Fruit fly (Drosophila melanogaster): ENCODE measurements around the gene CG14210.
A peak's percentile ranks its signal among the peaks of the same experiment; 100 is the strongest.

Gene CG14210

DNA sequence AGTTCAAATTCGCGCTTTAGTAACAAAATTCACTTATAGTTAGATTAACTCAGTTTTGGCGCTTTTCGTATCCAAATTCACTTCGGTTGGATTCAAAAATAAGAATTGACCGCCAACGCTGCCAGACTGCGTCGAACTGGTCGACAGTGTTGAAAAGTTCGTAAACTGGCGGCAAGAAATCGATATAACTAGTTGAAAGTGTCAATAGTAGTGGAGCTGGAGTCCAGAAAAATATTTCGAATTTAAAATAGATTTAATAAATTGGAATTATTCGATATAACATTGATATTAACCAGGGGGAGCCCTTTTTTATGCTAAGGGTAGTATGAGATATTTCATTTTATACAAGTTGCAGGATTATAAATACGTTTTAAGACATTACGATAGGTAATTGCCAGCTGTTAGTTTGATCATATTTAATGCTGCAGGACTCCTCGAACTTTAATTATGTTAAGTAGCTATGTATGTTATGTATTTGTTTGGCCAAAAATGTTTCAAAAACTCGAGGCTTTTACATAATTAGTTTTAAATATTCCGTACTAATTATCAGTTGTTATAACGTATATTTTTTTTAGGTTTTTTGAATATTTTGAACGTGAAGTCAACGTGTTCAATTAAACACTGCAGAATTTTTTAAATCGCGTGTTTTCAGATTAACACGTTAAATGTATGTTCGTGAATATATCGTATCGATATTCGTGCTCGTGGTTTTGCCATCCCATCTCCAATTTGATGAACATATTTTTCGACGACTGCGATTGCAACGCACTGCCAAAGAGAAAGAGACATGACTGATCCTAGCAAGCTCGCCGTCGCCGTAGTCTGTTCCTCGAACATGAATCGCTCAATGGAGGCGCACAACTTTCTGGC lies 48.1 kb downstream of the CG14210 start, which contains the start of the genes CG14223 and Ssu72 (continued):
- TF ChIP-seq shn (GFP tag; optimal IDR thresholded peaks at IDR 0.05) (no peak), dmrt11E (tag; optimal IDR thresholded peaks at IDR 0.05) (no peak), CG10565 (GFP tag; optimal IDR thresholded peaks at IDR 0.05) (no peak), Stat92E (GFP tag; optimal IDR thresholded peaks at IDR 0.05) (no peak), CG31365 (tag; optimal IDR thresholded peaks at IDR 0.05) (no peak), Mes4 (GFP tag; optimal IDR thresholded peaks at IDR 0.05) (no peak), Adf1 (GFP tag; IDR thresholded peaks at IDR 0.05) (no peak), Awh (GFP tag; IDR thresholded peaks at IDR 0.05) (no peak), CG18262 (tag; optimal IDR thresholded peaks at IDR 0.05) (peak; percentile 8), CG14441 (GFP tag; IDR thresholded peaks at IDR 0.05) (no peak), Hey (tag; optimal IDR thresholded peaks at IDR 0.05) (no peak), H2.0 (GFP tag; IDR thresholded peaks at IDR 0.05) (no peak), CHES-1-like (GFP tag; optimal IDR thresholded peaks at IDR 0.05) (no peak), lab (GFP tag; optimal IDR thresholded peaks at IDR 0.05) (peak; percentile 25), ro (GFP tag; IDR thresholded peaks at IDR 0.05) (no peak), vnd (GFP tag; IDR thresholded peaks at IDR 0.05; ENCODE audit: partially characterized antibody) (peak; percentile 70), gem (tag; optimal IDR thresholded peaks at IDR 0.05) (peak; percentile 13), CG2712 (tag; optimal IDR thresholded peaks at IDR 0.05) (no peak), Ada2b (GFP tag; IDR thresholded peaks at IDR 0.05) (no peak), CG8944 (GFP tag; optimal IDR thresholded peaks at IDR 0.05) (no peak), CG9932 (GFP tag; IDR thresholded peaks at IDR 0.05) (peak; percentile 58), CG6854 (GFP tag; optimal IDR thresholded peaks at IDR 0.05) (no peak), CG3995 (GFP tag; optimal IDR thresholded peaks at IDR 0.05) (no peak), Scr (GFP tag; IDR thresholded peaks at IDR 0.05; ENCODE audit: partially characterized antibody) (peak; percentile 84), CG13775 (GFP tag; optimal IDR thresholded peaks at IDR 0.05) (no peak), aop (GFP tag; IDR thresholded peaks at IDR 0.05) (no peak), row (GFP tag; IDR thresholded peaks at IDR 0.05) (peak; percentile 34), Myb (GFP tag; optimal IDR thresholded peaks at IDR 0.05) (peak; percentile 71), CG9609 (GFP tag; optimal IDR thresholded peaks at IDR 0.05) (no peak), CG18476 (GFP tag; optimal IDR thresholded peaks at IDR 0.05) (no peak), Hr51 (GFP tag; optimal IDR thresholded peaks at IDR 0.05) (no peak), CG10267 (tag; optimal IDR thresholded peaks at IDR 0.05) (peak; percentile 86), CG42726 (GFP tag; IDR thresholded peaks at IDR 0.05; ENCODE audit: partially characterized antibody) (peak; percentile 64; the same call in 1 of the 2 replicates), Sox100B (GFP tag; optimal IDR thresholded peaks at IDR 0.05) (no peak), Eip74EF (GFP tag; optimal IDR thresholded peaks at IDR 0.05) (no peak), CG10462 (GFP tag; optimal IDR thresholded peaks at IDR 0.05) (no peak), trh (GFP tag; optimal IDR thresholded peaks at IDR 0.05) (no peak), CG34422 (GFP tag; IDR thresholded peaks at IDR 0.05) (no peak), gsb-n (tag; optimal IDR thresholded peaks at IDR 0.05) (no peak), hb (GFP tag; IDR thresholded peaks at IDR 0.05; ENCODE audit: partially characterized antibody) (peak; percentile 61; the same call in 1 of the 3 replicates), Deaf1 (tag; optimal IDR thresholded peaks at IDR 0.05) (no peak), CG9215 (GFP tag; IDR thresholded peaks at IDR 0.05) (no peak), nmo (GFP tag; optimal IDR thresholded peaks at IDR 0.05) (no peak), CG12236 (GFP tag; optimal IDR thresholded peaks at IDR 0.05) (no peak), org-1 (GFP tag; optimal IDR thresholded peaks at IDR 0.05) (no peak), Neu2 (GFP tag; optimal IDR thresholded peaks at IDR 0.05; ENCODE audit: borderline replicate concordance) (no peak), tup (GFP tag; optimal IDR thresholded peaks at IDR 0.05) (no peak), Dfd (GFP tag; optimal IDR thresholded peaks at IDR 0.05) (no peak)

Data from whole organism, embryonic.